Worm (Caenorhabditis elegans) whole organism, young adult: ENCODE results near the gene srx-17.

ENCODE experiments used
- B0019.2 ChIP-seq: fragments of 200-800 bp; sonication (Bioruptor generic); conservative IDR thresholded peaks from 2 replicates; pipeline ENCODE4 v1.3.6; 2022; ENCODE audit warnings: missing genetic modification reagents, missing genetic modification characterization, missing compliant biosample characterization
- D2030.7 ChIP-seq: fragments of 200-800 bp; sonication (Bioruptor generic); IDR thresholded peaks from 2 replicates; pipeline ENCODE4 v1.3.6; 2022; ENCODE audit warnings: missing genetic modification reagents, missing genetic modification characterization, missing compliant biosample characterization
- F52B5.7 ChIP-seq: sonication (generic microtip); optimal IDR thresholded peaks from 2 replicates; lab custom pipeline; 2016; ENCODE audit warnings: mild to moderate bottlenecking, missing genetic modification characterization, missing compliant biosample characterization
- ama-1 ChIP-seq, 3 experiments: fragments of 150-350 bp in 1 of 3; sonication (generic microtip) in 2 of 3; optimal IDR thresholded peaks; 2 replicates each; lab custom pipeline; 2014 to 2018; ENCODE audit warnings: missing biosample characterization in 2 of 3, missing genetic modification characterization in 2 of 3, missing genetic modification reagents in 2 of 3
- bed-1 ChIP-seq: fragments of 200-800 bp; sonication (Bioruptor generic); IDR thresholded peaks from 2 replicates; pipeline ENCODE4 v1.3.6; 2022; ENCODE audit warnings: missing genetic modification reagents, missing genetic modification characterization, missing compliant biosample characterization
- efl-1 ChIP-seq: fragments of 150-350 bp; optimal IDR thresholded peaks from 2 replicates; lab custom pipeline; 2014; ENCODE audit warnings: missing biosample characterization, missing genetic modification reagents, missing genetic modification characterization
- hmg-20 ChIP-seq: fragments of 200-800 bp; sonication (Bioruptor generic); IDR thresholded peaks from 2 replicates; pipeline ENCODE4 v1.3.6; 2022; ENCODE audit warnings: missing genetic modification reagents, missing genetic modification characterization, missing compliant biosample characterization
- lin-26 ChIP-seq: fragments of 200-800 bp; sonication (Bioruptor generic); IDR thresholded peaks from 2 replicates; pipeline ENCODE4 v1.3.6; 2022; ENCODE audit warnings: missing genetic modification reagents, missing genetic modification characterization, missing compliant biosample characterization
- mel-28 ChIP-seq: sonication (generic microtip); optimal IDR thresholded peaks from 2 replicates; lab custom pipeline; 2016; ENCODE audit warnings: borderline replicate concordance, mild to moderate bottlenecking, missing genetic modification characterization, missing compliant biosample characterization
- mes-4 ChIP-seq: sonication (generic microtip); optimal IDR thresholded peaks from 2 replicates; lab custom pipeline; 2016; ENCODE audit warnings: missing genotype, missing genetic modification characterization, missing compliant biosample characterization
- pha-4 ChIP-seq: fragments of 150-350 bp; sonication (generic microtip); optimal IDR thresholded peaks from 2 replicates; lab custom pipeline; 2014; ENCODE audit warnings: missing biosample characterization, missing genetic modification reagents, missing genetic modification characterization
- rpc-1 ChIP-seq, 2 experiments: fragments of 150-350 bp in 1 of 2; sonication (generic microtip) in 1 of 2; optimal IDR thresholded peaks; 2 replicates each; lab custom pipeline; 2014 to 2018; ENCODE audit warnings: missing biosample characterization in 1 of 2, missing genetic modification characterization in 1 of 2, missing genetic modification reagents in 1 of 2, missing genotype in 1 of 2
- snpc-4 ChIP-seq, 5 experiments: fragments of 150-350 bp in 1 of 5; sonication (generic microtip) in 4 of 5; optimal IDR thresholded peaks; 2 replicates each; lab custom pipeline; 2014 to 2018; ENCODE audit warnings: missing genetic modification characterization in 5 of 5, missing biosample characterization in 3 of 5, antibody characterized with exemption in 2 of 5, mild to moderate bottlenecking in 2 of 5, missing compliant biosample characterization in 2 of 5, missing genotype in 2 of 5, moderate library complexity in 2 of 5, missing genetic modification reagents in 1 of 5
- zim-3 ChIP-seq: sonication (generic microtip); optimal IDR thresholded peaks from 2 replicates; lab custom pipeline; 2017; ENCODE audit warnings: mild to moderate bottlenecking, missing genetic modification characterization, moderate library complexity, missing compliant biosample characterization

- TF ChIP-seq hmg-20 (GFP tag; lab: Robert Waterston, UW), result no peak
- TF ChIP-seq snpc-4 (GFP tag; optimal IDR thresholded peaks at IDR 0.05; lab: Kevin White, UChicago), result no peak
- TF ChIP-seq snpc-4 (tag; optimal IDR thresholded peaks at IDR 0.05; lab: Kevin White, UChicago), result no peak
- TF ChIP-seq lin-26 (GFP tag; lab: Robert Waterston, UW), result no peak
- no peak for TF ChIP-seq F52B5.7 (tag; lab: Kevin White, UChicago)
- no peak for TF ChIP-seq zim-3 (tag; lab: Kevin White, UChicago)
- no peak for TF ChIP-seq ama-1 (optimal IDR thresholded peaks at IDR 0.05; lab: Kevin White, UChicago)
- no peak for TF ChIP-seq ama-1 (GFP tag; optimal IDR thresholded peaks at IDR 0.05; lab: Kevin White, UChicago)
- TF ChIP-seq efl-1 (GFP tag; lab: Kevin White, UChicago), result no peak
- TF ChIP-seq pha-4, result no peak
- TF ChIP-seq B0019.2, result no peak
- TF ChIP-seq rpc-1 (optimal IDR thresholded peaks at IDR 0.05; lab: Kevin White, UChicago), result no peak
- TF ChIP-seq rpc-1 (tag; optimal IDR thresholded peaks at IDR 0.05; lab: Kevin White, UChicago), result no peak
- TF ChIP-seq D2030.7 (GFP tag; lab: Robert Waterston, UW), result no peak
- no peak for TF ChIP-seq bed-1 (GFP tag; lab: Robert Waterston, UW)
- TF ChIP-seq mes-4 (tag; lab: Kevin White, UChicago), result no peak
- TF ChIP-seq mel-28 (tag; lab: Kevin White, UChicago), result no peak
Measured at ce11 chrV:13866353-13866752, 25.3 kb downstream of the srx-17 start, which contains the start of gene nhr-175.
